Worm (Caenorhabditis elegans) whole organism, L1 larva: Measurements from ENCODE around the gene Y102A11A.1.

ENCODE experiments used
- C16A3.4 ChIP-seq: fragments of 150-350 bp; optimal IDR thresholded peaks from 2 replicates; lab custom pipeline; 2014; ENCODE audit warnings: missing biosample characterization, missing genetic modification characterization
- Y116A8C.19 ChIP-seq: sonication (generic microtip); optimal IDR thresholded peaks from 2 replicates; lab custom pipeline; 2016; ENCODE audit warnings: missing compliant biosample characterization, missing genetic modification characterization, borderline replicate concordance
- blmp-1 ChIP-seq: fragments of 150-350 bp; optimal IDR thresholded peaks from 2 replicates; lab custom pipeline; 2014; ENCODE audit warnings: missing biosample characterization, missing genetic modification characterization
- ceh-63 ChIP-seq: fragments of 200-800 bp; sonication (Bioruptor generic); optimal IDR thresholded peaks from 2 replicates; lab custom pipeline; 2018; ENCODE audit warnings: mild to moderate bottlenecking, missing genetic modification characterization, missing compliant biosample characterization
- ceh-8 ChIP-seq: fragments of 200-800 bp; sonication (Bioruptor generic); optimal IDR thresholded peaks from 2 replicates; lab custom pipeline; 2018; ENCODE audit warnings: mild to moderate bottlenecking, missing genetic modification characterization, moderate library complexity, missing compliant biosample characterization
- ceh-88 ChIP-seq: fragments of 200-800 bp; sonication (Bioruptor generic); IDR thresholded peaks from 2 replicates; pipeline ENCODE4 v1.3.6; 2022; ENCODE audit warnings: missing genetic modification characterization, missing compliant biosample characterization
- efl-1 ChIP-seq, 4 experiments: fragments of 150-350 bp; optimal IDR thresholded peaks in 3 of 4; peaks in 1 of 4; 1 replicate in 1 of 4; 2 replicates in 3 of 4; lab custom pipeline; 2014; ENCODE audit warnings: missing biosample characterization in 2 of 4, missing genetic modification characterization in 2 of 4, missing genetic modification reagents in 2 of 4
- efl-3 ChIP-seq: fragments of 200-800 bp; sonication (Bioruptor generic); optimal IDR thresholded peaks from 2 replicates; lab custom pipeline; 2018; ENCODE audit warnings: mild to moderate bottlenecking, missing genetic modification characterization, missing compliant biosample characterization
- egl-27 ChIP-seq, 2 experiments: fragments of 150-350 bp in 1 of 2; sonication (generic microtip); optimal IDR thresholded peaks; 3 replicates each; lab custom pipeline; 2017 to 2018; ENCODE audit warnings: missing biosample characterization in 2 of 2, missing genetic modification characterization in 2 of 2, missing genetic modification reagents in 2 of 2
- elt-3 ChIP-seq, 6 experiments: fragments of 150-350 bp in 1 of 6; sonication (generic microtip); optimal IDR thresholded peaks; 2 replicates each; lab custom pipeline; 2017 to 2018; ENCODE audit warnings: missing biosample characterization in 6 of 6, missing genetic modification characterization in 6 of 6, inconsistent platforms in 1 of 6
- ets-5 ChIP-seq: fragments of 200-800 bp; sonication (Bioruptor generic); IDR thresholded peaks from 2 replicates; pipeline ENCODE4 v1.3.6; 2022; ENCODE audit warnings: missing genetic modification characterization, missing compliant biosample characterization
- fkh-10 ChIP-seq: sonication (generic microtip); optimal IDR thresholded peaks from 2 replicates; lab custom pipeline; 2017; ENCODE audit warnings: missing biosample characterization, missing genetic modification reagents, missing genetic modification characterization
- hpl-2 ChIP-seq: fragments of 150-350 bp; optimal IDR thresholded peaks from 2 replicates; lab custom pipeline; 2014; ENCODE audit warnings: missing biosample characterization, missing genetic modification reagents, missing genetic modification characterization
- irx-1 ChIP-seq: sonication (generic microtip); optimal IDR thresholded peaks from 2 replicates; lab custom pipeline; 2016; ENCODE audit warnings: missing genetic modification characterization, missing compliant biosample characterization
- lin-13 ChIP-seq: fragments of 150-350 bp; optimal IDR thresholded peaks from 2 replicates; lab custom pipeline; 2014; ENCODE audit warnings: missing biosample characterization, missing genetic modification reagents, missing genetic modification characterization
- lin-14 ChIP-seq: fragments of 200-800 bp; sonication (Bioruptor generic); optimal IDR thresholded peaks from 2 replicates; lab custom pipeline; 2018; ENCODE audit warnings: mild to moderate bottlenecking, missing genetic modification characterization, moderate library complexity, missing compliant biosample characterization
- lin-35 ChIP-seq, 2 experiments: fragments of 150-350 bp; optimal IDR thresholded peaks; 2 replicates each; lab custom pipeline; 2014; ENCODE audit warnings: missing biosample characterization in 2 of 2, missing genetic modification characterization in 2 of 2, missing genetic modification reagents in 2 of 2
- lin-39 ChIP-seq: fragments of 150-350 bp; optimal IDR thresholded peaks from 2 replicates; lab custom pipeline; 2014; ENCODE audit warnings: missing biosample characterization, missing genetic modification reagents, missing genetic modification characterization
- lir-3 ChIP-seq: sonication (generic microtip); optimal IDR thresholded peaks from 2 replicates; lab custom pipeline; 2016; ENCODE audit warnings: mild to moderate bottlenecking, missing genetic modification characterization, moderate library complexity, missing compliant biosample characterization; ENCODE audit not compliant: poor library complexity
- mab-9 ChIP-seq: fragments of 200-800 bp; sonication (Bioruptor generic); IDR thresholded peaks from 2 replicates; pipeline ENCODE4 v1.3.6; 2022; ENCODE audit warnings: missing genetic modification reagents, missing genetic modification characterization, missing compliant biosample characterization
- mef-2 ChIP-seq: fragments of 150-350 bp; optimal IDR thresholded peaks from 2 replicates; lab custom pipeline; 2014; ENCODE audit warnings: missing biosample characterization, missing genetic modification characterization
- nhr-47 ChIP-seq: sonication (generic microtip); optimal IDR thresholded peaks from 2 replicates; lab custom pipeline; 2016; ENCODE audit warnings: mild to moderate bottlenecking, missing genetic modification characterization, moderate library complexity, missing compliant biosample characterization
- nhr-71 ChIP-seq: sonication (generic microtip); optimal IDR thresholded peaks from 2 replicates; lab custom pipeline; 2016; ENCODE audit warnings: mild to moderate bottlenecking, missing genetic modification characterization, moderate library complexity, missing compliant biosample characterization
- nhr-77 ChIP-seq: fragments of 150-350 bp; optimal IDR thresholded peaks from 2 replicates; lab custom pipeline; 2014; ENCODE audit warnings: missing biosample characterization, missing genetic modification characterization
- nhr-85 ChIP-seq: sonication (generic microtip); peaks from one replicate; lab custom pipeline; 2016; ENCODE audit warnings: missing genetic modification characterization, inconsistent platforms, missing compliant biosample characterization
- pag-3 ChIP-seq: sonication (generic microtip); optimal IDR thresholded peaks from 2 replicates; lab custom pipeline; 2017; ENCODE audit warnings: missing genetic modification characterization, mild to moderate bottlenecking, missing compliant biosample characterization, antibody characterized with exemption, borderline replicate concordance; ENCODE audit not compliant: insufficient read depth
- snpc-4 ChIP-seq: fragments of 150-350 bp; optimal IDR thresholded peaks from 2 replicates; lab custom pipeline; 2014; ENCODE audit warnings: missing biosample characterization, missing genetic modification characterization
- sptf-1 ChIP-seq: fragments of 150-350 bp; optimal IDR thresholded peaks from 2 replicates; lab custom pipeline; 2014; ENCODE audit warnings: missing biosample characterization, missing genetic modification characterization
- sup-37 ChIP-seq: fragments of 200-800 bp; sonication (Bioruptor generic); optimal IDR thresholded peaks from 2 replicates; lab custom pipeline; 2018; ENCODE audit warnings: mild to moderate bottlenecking, missing genetic modification characterization, missing compliant biosample characterization
- tlp-1 ChIP-seq: fragments of 150-350 bp; optimal IDR thresholded peaks from 2 replicates; lab custom pipeline; 2014; ENCODE audit warnings: missing biosample characterization, missing genetic modification characterization
- unc-62 ChIP-seq: fragments of 150-350 bp; optimal IDR thresholded peaks from 2 replicates; lab custom pipeline; 2014; ENCODE audit warnings: missing biosample characterization, missing genetic modification reagents, missing genetic modification characterization
- xbp-1 ChIP-seq: sonication (generic microtip); optimal IDR thresholded peaks from 2 replicates; lab custom pipeline; 2016; ENCODE audit warnings: missing genetic modification characterization, missing compliant biosample characterization
- zag-1 ChIP-seq: fragments of 150-350 bp; optimal IDR thresholded peaks from 2 replicates; lab custom pipeline; 2014; ENCODE audit warnings: missing biosample characterization, missing genetic modification characterization

Y102A11A.1 gene

DNA sequence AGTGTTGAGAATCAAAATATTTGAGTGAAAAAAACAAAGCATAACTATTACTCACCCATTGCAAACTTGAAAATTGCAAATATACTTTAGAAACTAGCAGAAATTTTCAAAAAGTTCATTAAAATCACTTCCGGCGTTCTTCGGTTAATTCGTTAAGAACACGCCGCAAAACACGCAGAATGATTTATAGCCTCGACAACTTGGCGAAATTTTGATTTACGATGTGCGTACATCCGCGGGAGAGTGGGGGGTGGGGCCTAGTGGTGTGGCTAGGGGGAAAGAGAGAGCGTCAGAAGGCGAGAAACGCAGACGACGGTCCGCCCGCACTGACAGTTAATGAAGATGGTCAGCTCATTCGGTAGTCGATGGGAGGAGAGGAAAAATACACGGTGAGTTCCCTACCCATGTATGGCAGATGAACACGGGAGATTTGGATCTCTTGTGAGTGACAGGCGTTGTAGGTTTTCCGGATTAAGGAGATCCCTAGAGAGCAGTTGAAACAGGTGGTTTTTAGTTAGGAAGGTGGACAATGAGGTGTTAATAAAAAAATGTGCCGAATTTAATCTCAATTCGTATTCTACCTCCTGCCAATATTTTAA lies 5.4 kb upstream of the Y102A11A.1 start, which contains the start of gene igcm-4:
igcm-4 (minus strand) TSS at position 237 of the 599 bp plus-strand sequence.
- TF ChIP-seq mab-9 (GFP tag; lab: Robert Waterston, UW) (0 out of 2 replicates have a peak, but pooled peaks have one; percentile 30), lin-13 (GFP tag; lab: Kevin White, UChicago) (no peak), lin-14 (peak; percentile 46), nhr-85 (tag; lab: Kevin White, UChicago) (peak; percentile 26), ets-5 (GFP tag; lab: Robert Waterston, UW) (no peak), blmp-1 (tag; lab: Kevin White, UChicago) (peak; percentile 51), pag-3 (tag; lab: Kevin White, UChicago) (no peak)
- TF ChIP-seq, all 84 proteins: peak for 4

DNA sequence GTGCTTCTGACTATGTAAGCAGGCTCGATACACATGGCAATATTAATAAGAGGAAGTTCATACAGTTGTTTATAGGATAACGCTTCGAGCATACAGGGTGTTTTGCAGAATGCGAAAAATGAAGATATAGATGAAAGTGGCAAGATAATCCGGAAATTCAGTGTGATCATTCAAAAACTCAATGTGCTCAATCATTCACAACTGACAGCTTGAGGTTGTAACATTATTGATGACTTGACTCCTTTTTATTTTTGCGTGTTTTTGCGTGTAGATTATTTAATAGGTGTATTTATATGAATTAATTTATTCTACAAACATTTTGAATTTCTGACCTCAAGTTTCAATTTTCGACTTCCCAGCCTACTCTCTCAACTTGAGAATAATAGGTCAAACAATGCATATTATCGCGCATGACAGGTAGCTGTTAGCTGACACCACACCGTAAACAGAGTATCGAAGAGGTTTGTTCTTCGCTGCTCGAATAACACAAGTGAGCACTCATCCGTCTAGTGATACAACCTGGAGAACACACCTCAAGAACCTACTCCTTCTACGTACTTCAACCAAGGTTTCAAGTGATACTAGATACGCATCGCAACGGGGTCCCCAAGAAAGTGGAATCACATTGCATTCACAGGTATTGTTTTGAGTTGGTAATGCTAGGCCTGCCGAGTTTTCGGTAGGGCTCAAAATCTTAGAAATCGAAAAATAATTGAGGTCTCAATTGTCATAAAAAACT lies 4.2 kb upstream of the Y102A11A.1 start:
- TF ChIP-seq nhr-77 (no peak), lir-3 (tag; lab: Kevin White, UChicago) (no peak), ceh-63 (no peak), sup-37 (GFP tag; lab: Kevin White, UChicago) (no peak), mef-2 (no peak), hpl-2 (GFP tag; lab: Kevin White, UChicago) (no peak), Y116A8C.19 (tag; lab: Kevin White, UChicago) (no peak), nhr-47 (no peak), lin-39 (no peak), zag-1 (tag; lab: Kevin White, UChicago) (no peak)
- TF ChIP-seq, all 84 proteins: peak for 0

DNA sequence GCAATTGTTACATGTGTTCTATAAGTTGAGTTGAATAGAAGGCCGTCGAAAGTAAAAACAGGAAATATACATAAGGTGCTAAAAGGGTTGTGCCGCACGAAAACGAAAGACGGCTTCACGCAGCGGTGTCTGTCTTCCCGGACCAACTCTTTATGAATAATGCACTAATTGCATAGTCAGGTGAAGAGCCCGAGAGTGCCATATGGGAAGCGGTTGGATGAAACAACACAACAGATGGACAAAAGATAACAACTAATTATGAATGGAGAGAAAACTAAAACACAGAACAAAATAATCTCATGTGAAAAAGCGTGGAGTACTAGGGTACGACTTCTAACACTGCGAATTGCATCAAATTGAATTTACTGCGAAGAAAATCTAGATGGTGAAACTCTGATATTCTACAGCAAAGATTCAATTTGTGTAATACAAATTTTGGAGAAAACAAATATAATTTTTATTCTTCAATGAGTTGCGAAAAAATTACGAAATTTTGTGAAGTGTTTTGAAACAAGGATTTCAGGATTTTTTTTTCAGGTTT lies 2.7 kb upstream of the Y102A11A.1 start:
- no peak for TF ChIP-seq egl-27 (tag; optimal IDR thresholded peaks at IDR 0.05; lab: Kevin White, UChicago)
- no peak for TF ChIP-seq lin-13 (GFP tag; lab: Kevin White, UChicago)
- peak; percentile 43 for TF ChIP-seq fkh-10
- peak; percentile 21 for TF ChIP-seq ceh-8 (GFP tag; lab: Kevin White, UChicago)
- no peak for TF ChIP-seq irx-1 (tag; lab: Kevin White, UChicago)
- no peak for TF ChIP-seq lin-35 (GFP tag; optimal IDR thresholded peaks at IDR 0.05; lab: Kevin White, UChicago)
- no peak for TF ChIP-seq tlp-1 (tag; lab: Kevin White, UChicago)
- no peak for TF ChIP-seq nhr-85 (tag; lab: Kevin White, UChicago)
- TF ChIP-seq lin-14 = peak; percentile 12
- no peak for TF ChIP-seq efl-1 (optimal IDR thresholded peaks at IDR 0.05; lab: Kevin White, UChicago)
- TF ChIP-seq efl-1 (GFP tag; optimal IDR thresholded peaks at IDR 0.05 in 1 of 2; lab: Kevin White, UChicago) = no peak
- TF ChIP-seq xbp-1 = no peak
- no peak for TF ChIP-seq elt-3 (tag; optimal IDR thresholded peaks at IDR 0.05; lab: Kevin White, UChicago)
- TF ChIP-seq sptf-1 (tag; lab: Kevin White, UChicago) = no peak
- TF ChIP-seq C16A3.4 (tag; lab: Kevin White, UChicago) = no peak
- no peak for TF ChIP-seq nhr-77
- no peak for TF ChIP-seq ceh-88 (GFP tag; lab: Robert Waterston, UW)
- no peak for TF ChIP-seq pag-3 (tag; lab: Kevin White, UChicago)
- no peak for TF ChIP-seq unc-62 (GFP tag; lab: Kevin White, UChicago)
- TF ChIP-seq, all 84 proteins: peak for 3

DNA sequence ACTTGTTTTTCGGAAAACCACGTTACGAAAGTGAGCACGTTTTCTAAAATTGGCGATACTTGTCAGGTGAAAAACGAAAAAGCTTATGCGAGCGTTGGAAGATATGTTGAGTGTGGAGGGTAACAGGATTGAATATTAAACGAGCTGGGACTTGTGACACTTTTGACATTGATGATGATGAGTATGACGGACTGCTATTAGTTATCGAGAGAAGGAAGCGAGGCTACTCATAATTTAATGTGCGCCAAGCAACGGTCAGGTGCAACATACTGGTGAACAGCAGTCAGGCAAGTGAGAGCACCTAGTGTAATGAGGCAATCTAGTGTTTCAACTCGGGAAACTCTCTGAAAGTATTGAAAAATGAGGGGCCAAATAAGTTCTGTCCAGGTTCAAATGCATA lies 1.4 kb upstream of the Y102A11A.1 start:
- TF ChIP-seq snpc-4 = no peak
- no peak for TF ChIP-seq efl-3 (GFP tag; lab: Kevin White, UChicago)
- TF ChIP-seq nhr-71 (tag; lab: Kevin White, UChicago) = no peak
- TF ChIP-seq blmp-1 (tag; lab: Kevin White, UChicago) = no peak
- TF ChIP-seq ceh-63 = peak; percentile 42
- no peak for TF ChIP-seq C16A3.4 (tag; lab: Kevin White, UChicago)
- TF ChIP-seq tlp-1 (tag; lab: Kevin White, UChicago) = no peak
